Worm (Caenorhabditis elegans): ENCODE measurements around the gene C34C12.2.

DNA sequence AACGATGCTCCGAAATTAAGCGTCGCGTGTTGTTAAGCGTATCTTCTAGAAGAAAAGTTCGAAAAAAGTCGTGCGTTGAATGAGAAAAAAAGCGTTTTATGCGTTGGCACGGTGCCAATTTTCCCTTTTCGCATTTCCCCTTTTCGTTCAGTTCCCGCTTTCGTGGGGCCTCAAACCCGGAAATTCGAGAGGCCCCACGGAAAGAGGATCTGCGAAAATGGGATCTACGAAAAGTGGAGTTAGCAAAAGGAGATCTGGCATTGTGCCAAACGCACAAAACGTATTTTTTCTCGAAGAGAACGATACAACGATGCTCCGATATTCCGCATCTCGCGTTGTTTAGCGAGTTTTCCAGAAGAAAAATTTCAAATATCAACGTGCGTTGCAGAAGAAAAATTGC lies 46.3 kb downstream of the C34C12.2 start:
- TF ChIP-seq lsy-2 (tag; optimal IDR thresholded peaks at IDR 0.05) (no peak), ceh-82 (tag; optimal IDR thresholded peaks at IDR 0.05) (no peak), F10B5.3 (tag; optimal IDR thresholded peaks at IDR 0.05) (no peak), jun-1 (tag; optimal IDR thresholded peaks at IDR 0.05) (no peak), nhr-237 (tag; optimal IDR thresholded peaks at IDR 0.05) (no peak), fkh-10 (GFP tag; optimal IDR thresholded peaks at IDR 0.05) (no peak), nhr-77 (tag; optimal IDR thresholded peaks at IDR 0.05) (no peak), nhr-11 (tag; optimal IDR thresholded peaks at IDR 0.05) (no peak), skn-1 (tag; optimal IDR thresholded peaks at IDR 0.05) (no peak), Y105C5A.15 (GFP tag; IDR thresholded peaks at IDR 0.05) (no peak), ceh-62 (tag; optimal IDR thresholded peaks at IDR 0.05) (no peak)
